Fruit fly (Drosophila melanogaster) Kc167 (cell line): Measurements from ENCODE around the gene pkaap.

Experiments used
- Myc ChIP-seq: fragments of >200 bp; optimal IDR thresholded peaks from 2 replicates; lab custom pipeline; 2017; ENCODE audit warnings: missing external identifiers
- Sin3A ChIP-seq: fragments of >200 bp; optimal IDR thresholded peaks from 2 replicates; lab custom pipeline; 2018; ENCODE audit warnings: missing external identifiers
- h ChIP-seq: fragments of >200 bp; optimal IDR thresholded peaks from 3 replicates; lab custom pipeline; 2018; ENCODE audit warnings: missing external identifiers
- insv ChIP-seq: fragments of >200 bp; optimal IDR thresholded peaks from 3 replicates; lab custom pipeline; 2018; ENCODE audit warnings: missing external identifiers
- psq ChIP-seq: fragments of >200 bp; optimal IDR thresholded peaks from 2 replicates; lab custom pipeline; 2017; ENCODE audit warnings: missing external identifiers

dm6 chr2L:16275177-16275808 lies 12.8 kb upstream of the pkaap start:
- TF ChIP-seq psq (lab: Kevin White, UChicago) (no peak), Myc (lab: Kevin White, UChicago) (no peak), h (lab: Kevin White, UChicago) (no peak), insv (lab: Kevin White, UChicago) (no peak), Sin3A (lab: Kevin White, UChicago) (no peak)
